Worm (Caenorhabditis elegans): ENCODE results near the gene fozi-1.

Gene fozi-1

DNA sequence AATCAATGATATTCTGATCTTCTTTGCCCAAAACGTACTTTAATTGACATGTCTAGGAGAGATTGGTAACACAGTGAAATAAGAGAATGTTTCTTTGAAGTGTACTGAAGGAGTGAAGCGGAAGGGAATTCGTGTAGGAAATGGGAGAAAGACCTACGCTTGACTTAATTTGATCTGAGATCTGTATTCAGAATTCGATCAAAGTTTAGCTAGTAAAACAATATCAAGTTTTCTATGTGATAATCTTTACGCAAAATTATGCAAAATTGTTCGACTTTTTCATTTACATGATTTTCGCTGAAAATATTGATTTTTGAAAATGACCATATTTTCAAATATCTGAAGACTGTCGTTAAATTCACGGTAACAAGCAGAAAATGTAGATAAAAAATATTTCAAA lies 15.8 kb downstream of the fozi-1 start, which contains the start of gene K01B6.4:
Gene K01B6.4 (minus strand): TSS at position 101 of the 400 bp plus-strand sequence.
- TF ChIP-seq unc-62 (GFP tag; optimal IDR thresholded peaks at IDR 0.05), result no peak

DNA sequence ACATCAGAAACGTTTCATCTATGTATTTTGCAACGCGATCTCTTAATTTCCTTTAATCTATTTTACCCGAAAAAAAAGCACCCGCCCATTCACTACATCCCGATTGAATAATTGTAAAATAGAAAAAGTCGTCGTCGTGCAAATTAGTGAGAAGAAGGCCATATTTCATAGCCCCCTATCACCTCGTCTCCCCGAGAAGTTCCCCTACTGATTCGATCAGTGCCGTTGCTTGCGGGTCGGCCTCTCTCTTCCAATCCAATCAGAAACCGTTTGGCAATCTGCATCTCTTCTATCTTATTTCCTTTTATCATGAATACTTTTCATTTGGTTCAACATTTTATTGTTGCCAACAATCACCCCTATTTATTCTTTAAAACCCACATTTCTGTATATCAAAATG lies 17.5 kb downstream of the fozi-1 start:
- no peak for TF ChIP-seq unc-62 (GFP tag; optimal IDR thresholded peaks at IDR 0.05)

DNA sequence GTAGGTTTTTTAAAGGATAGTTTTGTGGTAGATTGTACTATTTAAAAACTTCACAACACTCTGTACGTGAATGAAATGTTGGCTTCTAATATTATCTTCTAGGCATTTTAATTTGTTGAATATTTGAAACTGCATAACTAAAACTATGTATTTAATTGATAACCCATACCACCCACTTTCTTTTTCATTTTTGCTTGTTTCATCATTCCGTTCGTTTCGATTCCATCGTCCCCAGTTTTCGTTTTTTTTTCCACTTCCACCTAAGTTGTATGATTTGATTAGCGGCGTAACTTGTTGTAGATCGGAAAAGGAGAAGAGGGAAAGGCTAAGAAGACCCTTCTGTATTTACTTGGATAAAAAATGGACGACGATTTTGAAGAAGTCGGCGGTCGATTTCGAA lies 18.3 kb downstream of the fozi-1 start, which contains the start of gene K01B6.3:
Gene K01B6.3 (plus strand): TSS at position 301 of the 400 bp plus-strand sequence.
- no peak for TF ChIP-seq unc-62 (GFP tag; optimal IDR thresholded peaks at IDR 0.05)

DNA sequence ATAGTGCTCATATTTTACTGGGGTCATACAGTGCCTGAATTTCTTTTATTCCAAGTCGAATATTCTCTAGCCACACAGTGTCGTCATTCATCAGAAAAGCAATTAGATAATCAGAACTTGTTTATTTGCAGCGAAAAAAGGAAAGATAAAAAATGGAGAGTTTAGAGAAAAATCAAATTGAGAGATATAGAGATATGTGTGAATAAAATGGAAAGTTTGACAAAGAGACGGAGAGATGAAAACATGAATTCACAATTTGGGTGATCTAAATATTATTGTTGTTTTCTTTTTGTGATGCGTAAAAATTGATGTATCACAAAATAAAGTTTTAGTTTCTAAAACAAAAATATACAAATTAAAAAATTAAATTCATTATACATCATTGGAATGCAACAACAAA lies 19.1 kb downstream of the fozi-1 start:
- no peak for TF ChIP-seq unc-62 (GFP tag; optimal IDR thresholded peaks at IDR 0.05)

DNA sequence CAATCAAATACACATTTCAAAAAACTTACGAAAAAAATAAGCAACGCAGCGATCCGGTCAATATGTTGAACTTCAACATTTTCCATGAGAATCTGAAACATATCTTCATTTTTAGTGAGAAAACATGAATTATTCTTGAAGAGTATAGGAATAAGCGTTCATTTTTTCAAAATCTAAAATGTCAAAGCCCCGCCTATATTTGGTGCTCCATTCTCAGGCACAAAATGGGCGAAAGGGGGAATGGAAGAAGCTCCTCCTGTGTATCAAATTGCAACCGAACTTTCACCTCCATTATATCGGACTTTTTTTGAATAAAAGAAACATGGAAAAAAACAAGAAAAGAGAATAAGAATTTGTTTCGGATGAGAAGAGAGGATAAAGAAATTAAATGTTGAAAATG lies 25.0 kb downstream of the fozi-1 start, which contains the start of gene srx-45:
Gene srx-45 (minus strand): TSS at position 101 of the 400 bp plus-strand sequence.
- TF ChIP-seq unc-62 (GFP tag; optimal IDR thresholded peaks at IDR 0.05), result no peak

DNA sequence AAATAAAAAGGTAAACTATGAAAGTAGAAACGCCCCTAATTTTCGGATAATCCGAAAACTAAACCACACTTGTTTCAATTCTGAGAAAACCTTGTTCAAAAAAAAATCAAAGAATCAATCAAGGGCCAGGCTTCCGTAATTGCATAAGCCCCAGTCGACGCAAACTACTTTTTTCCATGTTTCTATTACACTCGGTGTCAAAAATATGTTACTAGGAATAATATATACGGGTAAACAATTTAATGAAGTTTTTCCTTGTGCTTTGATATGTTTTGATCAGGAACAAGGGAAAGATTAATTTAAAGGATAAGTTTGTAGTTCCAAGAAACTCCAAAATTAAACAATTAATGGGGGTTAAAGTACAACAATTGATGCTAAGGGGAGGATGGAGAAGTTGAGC lies 28.3 kb downstream of the fozi-1 start:
- TF ChIP-seq unc-62 (GFP tag; optimal IDR thresholded peaks at IDR 0.05), result no peak

DNA sequence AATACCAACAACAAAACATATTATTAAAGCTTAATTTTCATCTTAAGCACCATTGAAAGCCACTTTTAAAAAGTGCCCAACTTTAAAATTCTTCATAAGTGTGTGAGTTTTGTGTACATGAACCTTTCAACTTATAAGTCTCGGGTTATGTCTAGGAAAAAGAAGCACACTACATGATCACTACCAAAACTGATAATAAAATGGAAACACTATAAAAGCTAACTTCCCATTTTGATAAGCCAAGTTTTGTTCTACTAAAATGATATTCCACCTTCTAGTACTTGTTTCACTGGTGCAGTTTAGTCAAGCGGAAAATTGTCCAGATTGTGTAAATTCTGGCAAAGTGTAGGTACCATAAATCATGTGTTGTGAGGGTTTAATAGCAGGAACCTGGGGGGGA lies 32.9 kb downstream of the fozi-1 start, which contains the start of gene C40H1.8:
Gene C40H1.8 (plus strand): TSS at position 242 of the 400 bp plus-strand sequence.
- no peak for TF ChIP-seq unc-62 (GFP tag; optimal IDR thresholded peaks at IDR 0.05)

DNA sequence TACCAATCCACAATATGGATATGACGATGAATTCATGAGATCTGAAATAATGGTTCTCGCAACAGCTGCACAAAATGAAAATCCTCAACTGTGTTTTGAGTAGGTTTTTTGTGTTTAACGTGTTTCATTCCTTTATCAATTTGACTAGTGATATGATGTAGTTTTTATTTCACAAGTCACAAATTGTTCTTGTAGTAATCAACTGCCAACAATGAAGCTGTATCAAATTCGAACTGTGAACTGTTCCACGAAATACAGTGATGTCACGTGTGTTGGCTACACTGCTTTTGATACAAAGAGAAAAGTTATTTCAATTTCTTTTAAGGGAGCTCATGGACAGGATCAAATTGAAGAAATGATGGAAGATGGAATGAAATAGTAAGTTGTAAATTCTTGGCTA lies 33.6 kb downstream of the fozi-1 start:
- no peak for TF ChIP-seq unc-62 (GFP tag; optimal IDR thresholded peaks at IDR 0.05)

DNA sequence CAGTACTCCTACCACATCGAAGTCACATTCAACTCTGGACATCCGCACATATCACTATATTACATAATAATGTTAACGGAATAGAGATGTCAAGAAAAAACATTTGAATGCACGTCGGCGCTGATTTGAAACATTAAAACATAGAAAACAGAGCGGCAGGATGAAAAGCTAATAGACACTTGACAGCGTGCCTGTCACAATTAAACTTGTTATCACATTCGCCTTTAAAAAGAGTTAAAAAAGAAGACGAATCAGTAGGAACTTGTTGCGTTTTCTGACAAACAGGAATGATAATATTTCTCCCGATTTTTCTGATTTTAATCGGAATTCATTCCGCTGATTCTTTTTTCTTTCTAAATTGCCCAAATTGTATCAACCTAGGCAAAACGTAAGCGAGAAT lies 36.0 kb downstream of the fozi-1 start:
- no peak for TF ChIP-seq unc-62 (GFP tag; optimal IDR thresholded peaks at IDR 0.05)

DNA sequence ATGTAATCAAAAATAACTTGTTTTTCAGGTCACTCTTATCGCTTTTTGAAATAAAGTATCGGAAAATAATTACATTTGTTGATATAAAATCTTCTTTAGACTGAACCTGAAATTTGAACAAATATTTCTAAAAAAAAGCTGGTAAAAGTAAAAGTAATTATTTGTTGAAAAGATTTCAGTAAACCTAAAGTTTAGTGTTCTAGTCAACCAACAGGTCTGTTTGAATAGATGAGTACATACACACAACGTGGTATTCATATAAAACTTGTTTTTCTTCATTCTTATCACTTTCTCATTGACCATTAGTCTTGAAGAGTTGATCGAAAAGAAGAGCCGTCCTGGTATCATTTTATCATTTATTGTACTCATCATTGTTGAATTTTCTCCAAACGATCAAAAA lies 38.1 kb downstream of the fozi-1 start, which contains the start of gene C40H1.9:
Gene C40H1.9 (plus strand): TSS at position 301 of the 400 bp plus-strand sequence.
- no peak for TF ChIP-seq unc-62 (GFP tag; optimal IDR thresholded peaks at IDR 0.05)

DNA sequence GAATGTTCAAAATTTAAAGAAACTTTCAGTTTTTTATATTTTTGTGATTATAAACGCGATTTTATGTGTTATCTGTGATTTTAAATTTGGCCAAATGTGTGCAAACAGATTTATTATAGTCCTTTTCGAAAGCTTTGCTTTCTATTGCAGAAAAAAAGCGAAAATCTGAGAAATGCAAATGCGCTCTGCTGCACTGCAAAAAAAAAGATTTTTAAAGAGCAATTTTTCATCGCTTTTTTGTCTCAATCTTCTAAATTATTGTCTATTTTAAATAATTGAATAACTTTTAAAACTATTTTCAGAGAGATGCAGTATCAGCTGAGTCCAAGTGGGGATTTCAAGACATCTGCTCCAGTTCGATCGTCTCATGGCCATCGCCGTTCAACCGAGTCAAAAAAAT lies 40.4 kb downstream of the fozi-1 start, which contains the start of gene cpb-1:
Gene cpb-1 (plus strand): TSS at position 301 of the 400 bp plus-strand sequence.
- no peak for TF ChIP-seq unc-62 (GFP tag; optimal IDR thresholded peaks at IDR 0.05)

DNA sequence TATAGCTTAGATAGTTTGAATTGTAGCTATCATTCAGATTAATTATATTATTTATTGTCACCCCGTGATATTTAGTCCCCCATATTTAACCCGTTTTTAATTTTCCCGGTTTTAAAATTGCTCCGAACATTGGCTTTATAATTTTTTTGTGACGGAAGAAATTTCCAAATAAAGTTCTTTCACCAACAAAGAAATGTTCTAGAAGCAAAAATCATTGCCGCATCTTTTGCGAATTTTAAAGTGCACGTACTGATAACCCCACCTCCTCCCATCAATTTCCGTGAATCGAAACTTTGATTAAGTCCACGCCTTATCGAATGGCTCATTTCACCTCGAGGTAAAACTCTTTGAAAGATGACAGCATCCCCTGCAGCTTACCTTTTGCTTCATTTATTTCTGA lies 43.1 kb downstream of the fozi-1 start, which contains the start of gene C40H1.7:
Gene C40H1.7 (plus strand): TSS at position 301 of the 400 bp plus-strand sequence.
- no peak for TF ChIP-seq unc-62 (GFP tag; optimal IDR thresholded peaks at IDR 0.05)

DNA sequence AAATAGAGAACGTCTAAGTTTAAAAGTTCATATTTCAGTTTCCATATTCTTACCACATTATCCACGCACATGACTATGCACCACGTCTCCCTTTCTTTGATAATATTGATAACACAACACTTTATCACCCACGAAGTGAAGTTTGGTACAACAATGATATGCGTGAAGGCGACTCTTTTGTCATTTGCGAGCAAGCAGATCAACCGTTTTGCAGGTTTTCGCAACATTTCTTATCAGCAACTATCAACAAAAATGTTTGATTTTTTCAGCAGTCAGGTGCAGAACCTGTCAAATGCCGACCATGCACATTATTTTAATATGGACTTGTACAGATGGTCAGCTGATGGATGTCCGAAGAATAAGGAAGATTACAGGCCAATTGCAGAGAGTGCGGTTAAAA lies 44.9 kb downstream of the fozi-1 start:
- no peak for TF ChIP-seq unc-62 (GFP tag; optimal IDR thresholded peaks at IDR 0.05)

DNA sequence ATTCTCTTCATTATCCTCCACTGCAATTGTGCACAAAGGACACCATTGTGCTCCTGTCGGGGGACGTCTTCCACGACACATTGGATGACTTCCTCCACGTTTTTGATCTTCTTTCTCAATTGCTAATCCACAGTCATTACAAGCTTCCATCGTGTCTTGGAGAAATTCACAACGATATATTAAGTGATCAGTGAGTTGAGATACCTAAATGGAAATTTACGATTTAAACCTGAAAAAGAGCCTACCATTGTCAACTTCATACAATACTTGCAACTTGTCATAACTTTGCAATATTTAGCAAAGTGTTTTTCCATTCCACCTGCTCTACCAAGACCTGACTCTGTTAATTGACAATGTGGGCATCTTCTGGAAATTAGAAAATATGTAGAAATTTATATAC lies 46.3 kb downstream of the fozi-1 start:
- no peak for TF ChIP-seq unc-62 (GFP tag; optimal IDR thresholded peaks at IDR 0.05)

DNA sequence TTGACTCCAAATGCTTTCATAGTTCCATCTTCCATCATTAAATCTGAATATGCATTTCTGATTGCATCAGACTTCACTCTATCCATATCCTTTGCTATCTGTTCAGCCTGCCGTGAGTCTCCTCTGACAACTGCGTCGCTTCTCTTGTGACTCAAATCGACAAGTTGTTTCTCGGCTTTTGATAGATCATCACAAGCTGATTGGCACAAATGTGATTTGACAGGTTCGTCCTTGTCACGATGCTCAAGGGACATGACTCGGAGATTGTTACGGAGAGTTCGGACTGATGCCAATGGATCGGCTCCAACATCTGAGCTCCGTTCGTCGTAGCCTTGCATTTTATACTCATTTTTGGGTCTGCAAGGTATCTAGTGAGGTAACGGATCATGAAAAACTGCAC lies 47.2 kb downstream of the fozi-1 start:
- no peak for TF ChIP-seq unc-62 (GFP tag; optimal IDR thresholded peaks at IDR 0.05)

DNA sequence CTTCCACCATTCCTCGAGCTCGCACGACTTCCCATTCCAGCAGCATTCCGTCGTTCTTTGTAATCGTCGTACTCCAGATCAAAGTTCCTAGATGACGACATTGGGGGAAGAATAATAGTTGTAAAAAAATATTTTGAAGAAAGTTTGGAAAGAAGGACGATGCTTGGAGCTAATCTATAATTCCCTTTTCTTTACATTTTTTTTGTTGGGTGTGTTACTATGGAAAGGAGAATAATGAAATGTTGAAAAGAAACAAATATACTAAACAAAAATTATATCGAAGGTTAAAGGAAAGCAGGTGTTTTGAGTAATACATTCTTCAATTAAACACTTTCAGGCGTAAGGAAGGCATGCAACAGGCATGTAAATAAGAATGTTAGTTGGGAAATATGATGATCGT lies 47.7 kb downstream of the fozi-1 start, which contains the start of gene C40H1.3:
Gene C40H1.3 (minus strand): TSS at position 101 of the 400 bp plus-strand sequence.
- no peak for TF ChIP-seq unc-62 (GFP tag; optimal IDR thresholded peaks at IDR 0.05)

DNA sequence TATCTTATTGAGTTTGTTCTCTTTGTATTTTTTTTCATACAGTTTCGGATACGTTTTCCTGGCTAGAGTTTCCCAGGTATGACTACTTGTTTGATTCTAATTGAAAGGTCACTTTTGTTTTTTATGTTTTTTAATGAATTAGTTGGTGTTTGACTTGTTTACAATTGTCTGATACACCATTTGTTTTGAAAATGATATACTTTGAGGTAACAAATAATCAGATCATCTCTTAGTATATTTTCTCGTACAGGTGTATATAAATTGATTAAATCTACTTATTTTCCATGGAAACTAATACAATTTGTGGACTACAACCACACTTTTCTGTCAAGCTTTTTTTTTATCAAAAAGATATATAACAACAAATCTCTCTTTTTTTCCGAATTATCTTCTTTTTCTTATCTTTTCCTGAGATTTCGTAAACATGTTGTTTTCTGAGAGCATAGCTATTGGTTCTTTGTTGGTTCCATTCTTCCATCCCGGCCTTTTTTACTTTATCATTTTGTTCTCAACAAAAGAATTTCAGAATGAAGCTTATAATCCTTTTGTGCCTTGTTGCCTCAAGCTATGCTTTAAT lies 48.3 kb downstream of the fozi-1 start, which contains the start of gene ttr-5:
Gene ttr-5 (plus strand): TSS at position 527 of the 577 bp plus-strand sequence.
- no peak for TF ChIP-seq unc-62 (GFP tag; optimal IDR thresholded peaks at IDR 0.05)
